Worm (Caenorhabditis elegans): Measurements from ENCODE around the gene gar-1.
A peak's percentile ranks its signal among the peaks of the same experiment; 100 is the strongest.

Gene gar-1

DNA sequence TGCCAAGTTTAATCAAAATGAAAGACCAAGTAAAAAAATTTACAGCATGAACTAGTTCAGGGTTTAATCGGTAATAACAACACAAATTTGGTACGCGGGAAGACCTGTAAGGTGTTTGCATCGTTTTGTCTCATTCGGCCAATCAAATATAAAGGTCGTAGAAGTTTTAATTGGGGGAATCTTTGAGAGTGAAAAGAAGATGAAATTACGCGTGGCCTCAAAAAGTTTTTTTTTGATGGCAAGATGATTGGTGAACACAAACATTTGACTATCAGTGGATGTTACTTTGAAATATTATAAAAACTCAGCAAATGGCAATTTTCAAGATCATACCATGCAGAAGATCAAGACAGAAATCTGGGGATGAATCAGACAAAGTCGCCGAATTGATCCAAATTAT is 29.5 kb downstream of the gar-1 start, which contains the start of gene nas-33:
Gene nas-33 (minus strand): TSS at position 101 of the 400 bp plus-strand sequence.
- TF ChIP-seq pqm-1 (tag; optimal IDR thresholded peaks at IDR 0.05) (no peak), zfp-2 (tag; optimal IDR thresholded peaks at IDR 0.05) (no peak), ZK546.5 (tag; optimal IDR thresholded peaks at IDR 0.05) (no peak), nhr-11 (tag; optimal IDR thresholded peaks at IDR 0.05) (no peak), Y75B8A.6 (GFP tag; IDR thresholded peaks at IDR 0.05) (no peak), php-3 (GFP tag; IDR thresholded peaks at IDR 0.05) (no peak), nhr-41 (GFP tag; IDR thresholded peaks at IDR 0.05) (no peak), nhr-102 (tag; optimal IDR thresholded peaks at IDR 0.05) (no peak), pha-4 (GFP tag; IDR thresholded peaks at IDR 0.05) (no peak), pha-4 (tag; optimal IDR thresholded peaks at IDR 0.05) (no peak), ces-1 (GFP tag; optimal IDR thresholded peaks at IDR 0.05) (no peak), mxl-2 (GFP tag; conservative IDR thresholded peaks at IDR 0.05) (no peak), lir-3 (tag; optimal IDR thresholded peaks at IDR 0.05) (no peak), tag-97 (GFP tag; IDR thresholded peaks at IDR 0.05) (no peak), cey-2 (tag; optimal IDR thresholded peaks at IDR 0.05; ENCODE audit: borderline replicate concordance, insufficient read depth) (no peak), rbr-2 (tag; optimal IDR thresholded peaks at IDR 0.05) (no peak), D1046.2 (GFP tag; IDR thresholded peaks at IDR 0.05) (no peak), lin-29 (GFP tag; IDR thresholded peaks at IDR 0.05) (no peak), zag-1 (tag; optimal IDR thresholded peaks at IDR 0.05) (no peak), daf-12 (tag; optimal IDR thresholded peaks at IDR 0.05) (no peak), jun-1 (tag; optimal IDR thresholded peaks at IDR 0.05) (no peak)

ce11 chrX:6450839-6451491 is 33.7 kb downstream of the gar-1 start, which contains the start of the genes grl-6 and K10C2.6:
Gene grl-6 (minus strand): TSS chrX:6450939.
Gene K10C2.6 (plus strand): TSS chrX:6451441.
- TF ChIP-seq ama-1 (optimal IDR thresholded peaks at IDR 0.05) (no peak), unc-62 (GFP tag; optimal IDR thresholded peaks at IDR 0.05 in 1 of 2) (peak in 1 of 2 experiments; percentile 13), unc-62 (tag; optimal IDR thresholded peaks at IDR 0.05) (no peak), pha-4 (GFP tag; IDR thresholded peaks at IDR 0.05) (no peak), pha-4 (tag; optimal IDR thresholded peaks at IDR 0.05) (no peak)

DNA sequence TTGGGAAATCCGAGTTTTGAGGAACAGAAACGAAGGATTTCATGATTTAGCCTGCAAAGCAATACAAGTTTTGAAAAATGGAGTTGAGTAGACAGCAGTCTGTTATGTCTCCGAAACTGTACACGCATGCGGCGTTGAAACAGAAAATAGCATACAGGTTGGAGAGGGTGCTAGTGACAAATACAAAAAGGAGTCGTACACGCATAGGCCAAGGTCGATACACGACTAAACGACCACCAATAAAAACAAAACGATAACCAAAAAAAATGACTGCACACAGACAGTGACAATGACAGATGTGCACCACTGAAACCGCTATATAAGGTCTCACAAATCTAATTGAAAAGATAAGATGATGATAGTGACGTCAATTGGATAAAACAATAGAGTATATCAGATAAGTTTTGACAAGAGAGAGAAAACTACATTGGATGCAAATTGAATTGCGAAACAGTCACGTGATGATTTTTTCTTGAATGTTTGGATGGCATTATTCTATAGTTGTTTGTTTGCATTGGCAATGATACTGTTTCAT is 35.7 kb downstream of the gar-1 start, which contains the start of gene fah-1:
Gene fah-1 (minus strand): TSS at position 51 of the 535 bp plus-strand sequence.
- no peak for TF ChIP-seq ces-1 (GFP tag; optimal IDR thresholded peaks at IDR 0.05)
- no peak for TF ChIP-seq F37D6.2 (tag; optimal IDR thresholded peaks at IDR 0.05)
- peak; percentile 15 for TF ChIP-seq cey-2 (tag; optimal IDR thresholded peaks at IDR 0.05; ENCODE audit: borderline replicate concordance, insufficient read depth)
- TF ChIP-seq nhr-25 (tag; optimal IDR thresholded peaks at IDR 0.05; ENCODE audit: borderline replicate concordance, insufficient read depth): peak; percentile 86
- peak; percentile 74 for TF ChIP-seq hlh-11 (tag; optimal IDR thresholded peaks at IDR 0.05)
- TF ChIP-seq hlh-30 (tag; optimal IDR thresholded peaks at IDR 0.05; ENCODE audit: insufficient read depth): peak; percentile 68
- TF ChIP-seq tra-1 (GFP tag; IDR thresholded peaks at IDR 0.05): peak; percentile 74; the same call in 1 of the 2 replicates
- peak; percentile 70 for TF ChIP-seq mep-1 (tag; optimal IDR thresholded peaks at IDR 0.05)
- peak; percentile 87 for TF ChIP-seq dve-1 (tag; optimal IDR thresholded peaks at IDR 0.05; ENCODE audit: insufficient read depth)
- peak; percentile 86 for TF ChIP-seq aha-1 (tag)
- TF ChIP-seq nhr-28 (tag; optimal IDR thresholded peaks at IDR 0.05): peak; percentile 22
- TF ChIP-seq ZK546.5 (tag; optimal IDR thresholded peaks at IDR 0.05): no peak
- peak; percentile 31 for TF ChIP-seq nhr-77 (tag; optimal IDR thresholded peaks at IDR 0.05)
- peak; percentile 37 for TF ChIP-seq T20F7.1 (GFP tag; optimal IDR thresholded peaks at IDR 0.05)
- TF ChIP-seq egl-43 (GFP tag; IDR thresholded peaks at IDR 0.05): no peak
- TF ChIP-seq zip-11 (GFP tag; IDR thresholded peaks at IDR 0.05): no peak
- peak; percentile 71; the same call in 1 of the 2 replicates for TF ChIP-seq php-3 (GFP tag; IDR thresholded peaks at IDR 0.05)
- no peak for TF ChIP-seq Y48G9A.11 (GFP tag; IDR thresholded peaks at IDR 0.05)
- peak; percentile 67 for TF ChIP-seq dmd-6 (GFP tag; IDR thresholded peaks at IDR 0.05)
- TF ChIP-seq T26A8.4 (GFP tag; IDR thresholded peaks at IDR 0.05): peak; percentile 39; the same call in 1 of the 2 replicates
- TF ChIP-seq mdl-1 (tag; optimal IDR thresholded peaks at IDR 0.05): peak in 1 of 2 experiments; percentile 57
- TF ChIP-seq daf-16 (GFP tag; optimal IDR thresholded peaks at IDR 0.05): no peak
- peak; percentile 73 for TF ChIP-seq daf-16 (tag; optimal IDR thresholded peaks at IDR 0.05)
- peak; percentile 59 for TF ChIP-seq nhr-102 (tag; optimal IDR thresholded peaks at IDR 0.05)
- TF ChIP-seq nhr-48 (tag; optimal IDR thresholded peaks at IDR 0.05): peak; percentile 53
- no peak for TF ChIP-seq F10B5.3 (tag; optimal IDR thresholded peaks at IDR 0.05)
- no peak for TF ChIP-seq ZK337.2 (GFP tag; IDR thresholded peaks at IDR 0.05)
- TF ChIP-seq nhr-11 (tag; optimal IDR thresholded peaks at IDR 0.05): no peak
